Worm (Caenorhabditis elegans) whole organism, L4 larva: ENCODE measurements around the gene npr-21.

Experiments used
- attf-4 ChIP-seq: sonication (generic microtip); optimal IDR thresholded peaks from 3 replicates; lab custom pipeline; 2017; ENCODE audit warnings: missing biosample characterization, missing genetic modification characterization
- daf-12 ChIP-seq: fragments of 150-350 bp; optimal IDR thresholded peaks from 2 replicates; lab custom pipeline; 2014; ENCODE audit warnings: missing biosample characterization, missing genetic modification reagents, missing genetic modification characterization
- pha-4 ChIP-seq, 2 experiments: fragments of 150-350 bp in 1 of 2; fragments of 200-800 bp in 1 of 2; sonication (Bioruptor generic) in 1 of 2; IDR thresholded peaks in 1 of 2; optimal IDR thresholded peaks in 1 of 2; 2 replicates each; pipeline versions ENCODE4 v1.3.6 to Lab custom; 2014 to 2022; ENCODE audit warnings: missing genetic modification characterization in 2 of 2, missing genetic modification reagents in 2 of 2, missing biosample characterization in 1 of 2, missing compliant biosample characterization in 1 of 2

Gene npr-21

ce11 chrX:17107670-17108069 lies 50.1 kb downstream of the npr-21 start, which contains the start of gene lido-4:
Gene lido-4, minus strand, starts transcription at chrX:17107770.
- TF ChIP-seq attf-4 (tag; lab: Kevin White, UChicago), result no peak
- TF ChIP-seq pha-4 (GFP tag; IDR thresholded peaks at IDR 0.05; lab: Robert Waterston, UW), result no peak
- no peak for TF ChIP-seq pha-4 (tag; optimal IDR thresholded peaks at IDR 0.05; lab: Kevin White, UChicago)
- no peak for TF ChIP-seq daf-12 (tag; lab: Kevin White, UChicago)
